Worm (Caenorhabditis elegans): ENCODE results near the gene cyp-33D3.

Gene cyp-33D3

ce11 chrV:18837125-18837524 is at the start of gene cyp-33D3:
cyp-33D3 (minus strand) TSS chrV:18837225.
- TF ChIP-seq ceh-13 (GFP tag; optimal IDR thresholded peaks at IDR 0.05) (no peak), ets-7 (tag; optimal IDR thresholded peaks at IDR 0.05) (no peak), hmg-4 (GFP tag; optimal IDR thresholded peaks at IDR 0.05) (no peak), F13C5.2 (tag; optimal IDR thresholded peaks at IDR 0.05) (no peak), flt-1 (GFP tag; IDR thresholded peaks at IDR 0.05) (no peak), tra-4 (tag; optimal IDR thresholded peaks at IDR 0.05) (no peak)

- TF ChIP-seq tbx-11 (GFP tag; IDR thresholded peaks at IDR 0.05) (no peak), ceh-13 (GFP tag; optimal IDR thresholded peaks at IDR 0.05) (no peak), ama-1 (optimal IDR thresholded peaks at IDR 0.05) (no peak), hmg-4 (GFP tag; optimal IDR thresholded peaks at IDR 0.05) (no peak), ceh-36 (tag; optimal IDR thresholded peaks at IDR 0.05) (no peak), F13C5.2 (tag; optimal IDR thresholded peaks at IDR 0.05) (no peak), tbx-37 (GFP tag; conservative IDR thresholded peaks at IDR 0.05) (no peak), hmbx-1 (tag; optimal IDR thresholded peaks at IDR 0.05) (no peak), B0310.2 (tag; optimal IDR thresholded peaks at IDR 0.05) (no peak), aly-1 (tag; optimal IDR thresholded peaks at IDR 0.05) (no peak), hnd-1 (tag; optimal IDR thresholded peaks at IDR 0.05) (no peak), pes-1 (GFP tag; IDR thresholded peaks at IDR 0.05) (no peak), flt-1 (GFP tag; IDR thresholded peaks at IDR 0.05) (no peak)
Observed at ce11 chrV:18873833-18874232, 36.8 kb upstream of the cyp-33D3 start, which contains the start of gene ceh-51. ceh-51 (plus strand) TSS chrV:18874133.

ce11 chrV:18870955-18871354 is 33.9 kb upstream of the cyp-33D3 start:
- TF ChIP-seq tbx-11 (GFP tag; IDR thresholded peaks at IDR 0.05) (no peak), tbx-37 (GFP tag; conservative IDR thresholded peaks at IDR 0.05) (no peak), B0310.2 (tag; optimal IDR thresholded peaks at IDR 0.05) (no peak), hmbx-1 (tag; optimal IDR thresholded peaks at IDR 0.05) (no peak), ceh-13 (GFP tag; optimal IDR thresholded peaks at IDR 0.05) (no peak), pes-1 (GFP tag; IDR thresholded peaks at IDR 0.05) (no peak), aly-1 (tag; optimal IDR thresholded peaks at IDR 0.05) (no peak), hmg-4 (GFP tag; optimal IDR thresholded peaks at IDR 0.05) (no peak), tra-4 (tag; optimal IDR thresholded peaks at IDR 0.05) (no peak), sea-1 (GFP tag; conservative IDR thresholded peaks at IDR 0.05) (no peak), flt-1 (GFP tag; IDR thresholded peaks at IDR 0.05) (no peak), ceh-36 (tag; optimal IDR thresholded peaks at IDR 0.05) (no peak), ama-1 (optimal IDR thresholded peaks at IDR 0.05) (no peak), F13C5.2 (tag; optimal IDR thresholded peaks at IDR 0.05) (no peak), ets-7 (tag; optimal IDR thresholded peaks at IDR 0.05) (no peak)

- TF ChIP-seq B0310.2 (tag; optimal IDR thresholded peaks at IDR 0.05), result no peak
- TF ChIP-seq sea-1 (GFP tag; conservative IDR thresholded peaks at IDR 0.05), result no peak
- TF ChIP-seq ama-1 (optimal IDR thresholded peaks at IDR 0.05), result no peak
- TF ChIP-seq ceh-13 (GFP tag; optimal IDR thresholded peaks at IDR 0.05), result no peak
- TF ChIP-seq hnd-1 (tag; optimal IDR thresholded peaks at IDR 0.05), result no peak
- no peak for TF ChIP-seq pes-1 (GFP tag; IDR thresholded peaks at IDR 0.05)
- TF ChIP-seq tbx-11 (GFP tag; IDR thresholded peaks at IDR 0.05), result no peak
- TF ChIP-seq tbx-37 (GFP tag; conservative IDR thresholded peaks at IDR 0.05), result no peak
Observed at ce11 chrV:18868517-18868916, 31.5 kb upstream of the cyp-33D3 start.

ce11 chrV:18859121-18859520 is 22.1 kb upstream of the cyp-33D3 start, which contains the start of gene wars-1:
wars-1 (minus strand) TSS chrV:18859221.
- TF ChIP-seq hmg-4 (GFP tag; optimal IDR thresholded peaks at IDR 0.05) (no peak), tbx-37 (GFP tag; conservative IDR thresholded peaks at IDR 0.05) (no peak), tbx-11 (GFP tag; IDR thresholded peaks at IDR 0.05) (no peak), scrt-1 (GFP tag; IDR thresholded peaks at IDR 0.05) (no peak), hmbx-1 (tag; optimal IDR thresholded peaks at IDR 0.05) (no peak), tra-4 (tag; optimal IDR thresholded peaks at IDR 0.05) (no peak), sea-1 (GFP tag; conservative IDR thresholded peaks at IDR 0.05) (no peak), ceh-13 (GFP tag; optimal IDR thresholded peaks at IDR 0.05) (no peak), B0310.2 (tag; optimal IDR thresholded peaks at IDR 0.05) (no peak), ets-7 (tag; optimal IDR thresholded peaks at IDR 0.05) (no peak), pes-1 (GFP tag; IDR thresholded peaks at IDR 0.05) (no peak), F13C5.2 (tag; optimal IDR thresholded peaks at IDR 0.05) (no peak), hnd-1 (tag; optimal IDR thresholded peaks at IDR 0.05) (no peak), ceh-36 (tag; optimal IDR thresholded peaks at IDR 0.05) (no peak)

- no peak for TF ChIP-seq ets-7 (tag; optimal IDR thresholded peaks at IDR 0.05)
- no peak for TF ChIP-seq sea-1 (GFP tag; conservative IDR thresholded peaks at IDR 0.05)
- no peak for TF ChIP-seq flt-1 (GFP tag; IDR thresholded peaks at IDR 0.05)
- TF ChIP-seq ceh-13 (GFP tag; optimal IDR thresholded peaks at IDR 0.05), result no peak
- no peak for TF ChIP-seq tra-4 (tag; optimal IDR thresholded peaks at IDR 0.05)
- TF ChIP-seq ama-1 (optimal IDR thresholded peaks at IDR 0.05), result no peak
Observed at ce11 chrV:18854788-18855187, 17.8 kb upstream of the cyp-33D3 start.

- TF ChIP-seq tbx-37 (GFP tag; conservative IDR thresholded peaks at IDR 0.05) (no peak), scrt-1 (GFP tag; IDR thresholded peaks at IDR 0.05) (no peak), hmbx-1 (tag; optimal IDR thresholded peaks at IDR 0.05) (no peak), ets-7 (tag; optimal IDR thresholded peaks at IDR 0.05) (no peak), B0310.2 (tag; optimal IDR thresholded peaks at IDR 0.05) (no peak), aly-1 (tag; optimal IDR thresholded peaks at IDR 0.05) (no peak), pes-1 (GFP tag; IDR thresholded peaks at IDR 0.05) (no peak), hnd-1 (tag; optimal IDR thresholded peaks at IDR 0.05) (no peak), F13C5.2 (tag; optimal IDR thresholded peaks at IDR 0.05) (no peak), tra-4 (tag; optimal IDR thresholded peaks at IDR 0.05) (no peak), flt-1 (GFP tag; IDR thresholded peaks at IDR 0.05) (no peak), hmg-4 (GFP tag; optimal IDR thresholded peaks at IDR 0.05) (no peak), ceh-36 (tag; optimal IDR thresholded peaks at IDR 0.05) (no peak), ceh-13 (GFP tag; optimal IDR thresholded peaks at IDR 0.05) (no peak), tbx-11 (GFP tag; IDR thresholded peaks at IDR 0.05) (no peak), ama-1 (optimal IDR thresholded peaks at IDR 0.05) (no peak), sea-1 (GFP tag; conservative IDR thresholded peaks at IDR 0.05) (no peak)
Observed at ce11 chrV:18848578-18848977, 11.6 kb upstream of the cyp-33D3 start.

- no peak for TF ChIP-seq aly-1 (tag; optimal IDR thresholded peaks at IDR 0.05)
- TF ChIP-seq scrt-1 (GFP tag; IDR thresholded peaks at IDR 0.05), result no peak
- no peak for TF ChIP-seq hmg-4 (GFP tag; optimal IDR thresholded peaks at IDR 0.05)
- no peak for TF ChIP-seq sea-1 (GFP tag; conservative IDR thresholded peaks at IDR 0.05)
- no peak for TF ChIP-seq B0310.2 (tag; optimal IDR thresholded peaks at IDR 0.05)
- TF ChIP-seq ets-7 (tag; optimal IDR thresholded peaks at IDR 0.05), result no peak
- TF ChIP-seq tbx-11 (GFP tag; IDR thresholded peaks at IDR 0.05), result no peak
- TF ChIP-seq pes-1 (GFP tag; IDR thresholded peaks at IDR 0.05), result no peak
- no peak for TF ChIP-seq tbx-37 (GFP tag; conservative IDR thresholded peaks at IDR 0.05)
- no peak for TF ChIP-seq ceh-36 (tag; optimal IDR thresholded peaks at IDR 0.05)
- TF ChIP-seq hmbx-1 (tag; optimal IDR thresholded peaks at IDR 0.05), result no peak
- no peak for TF ChIP-seq ama-1 (optimal IDR thresholded peaks at IDR 0.05)
- TF ChIP-seq F13C5.2 (tag; optimal IDR thresholded peaks at IDR 0.05), result no peak
- TF ChIP-seq tra-4 (tag; optimal IDR thresholded peaks at IDR 0.05), result no peak
- no peak for TF ChIP-seq ceh-13 (GFP tag; optimal IDR thresholded peaks at IDR 0.05)
- TF ChIP-seq flt-1 (GFP tag; IDR thresholded peaks at IDR 0.05), result no peak
- TF ChIP-seq hnd-1 (tag; optimal IDR thresholded peaks at IDR 0.05), result no peak
Observed at ce11 chrV:18846480-18846879, 9.5 kb upstream of the cyp-33D3 start, which contains the start of gene nhr-230. nhr-230 (plus strand) TSS chrV:18846780.

Measured in whole organism, early embryonic.